Fruit fly (Drosophila melanogaster) whole organism, embryonic: Measurements from ENCODE around the gene Sirt6.

Source experiments
- Ada2b ChIP-seq: fragments of 200-800 bp; sonication (Bioruptor generic); IDR thresholded peaks from 2 replicates; pipeline ENCODE4 v1.3.6; 2022; ENCODE audit warnings: missing biosample characterization, missing genetic modification characterization
- Atf6 ChIP-seq: fragments of 200-800 bp; sonication (Bioruptor generic); IDR thresholded peaks from 2 replicates; pipeline ENCODE4 v1.3.6; 2022; ENCODE audit warnings: missing biosample characterization, missing genetic modification characterization
- BEAF-32 ChIP-seq: fragments of 200-800 bp; sonication (Bioruptor generic); optimal IDR thresholded peaks from 3 replicates; lab custom pipeline; 2017; ENCODE audit warnings: missing biosample characterization, missing genetic modification characterization, mild to moderate bottlenecking, moderate library complexity, missing genetic modification reagents
- CG10959 ChIP-seq: fragments of 200-800 bp; sonication (Bioruptor generic); IDR thresholded peaks from 2 replicates; pipeline ENCODE4 v1.3.6; 2022; ENCODE audit warnings: missing biosample characterization, missing genetic modification characterization
- CG11093 ChIP-seq: fragments of 200-800 bp; sonication (Bioruptor generic); IDR thresholded peaks from 3 replicates; pipeline ENCODE4 v1.3.6; 2022; ENCODE audit warnings: missing biosample characterization, missing genetic modification characterization
- CG11398 ChIP-seq: fragments of 200-800 bp; sonication (Bioruptor generic); optimal IDR thresholded peaks from 2 replicates; lab custom pipeline; 2016; ENCODE audit warnings: missing biosample characterization, missing genetic modification characterization
- CG15269 ChIP-seq: fragments of 200-800 bp; sonication (Bioruptor generic); optimal IDR thresholded peaks from 2 replicates; lab custom pipeline; 2018; ENCODE audit warnings: missing biosample characterization, mild to moderate bottlenecking, missing genetic modification characterization, moderate library complexity
- CG17802 ChIP-seq: fragments of 200-800 bp; sonication (Bioruptor generic); optimal IDR thresholded peaks from 2 replicates; lab custom pipeline; 2018; ENCODE audit warnings: missing biosample characterization, mild to moderate bottlenecking, missing genetic modification characterization, moderate library complexity
- CG32532 ChIP-seq: fragments of 200-800 bp; sonication (Bioruptor generic); IDR thresholded peaks from 2 replicates; pipeline ENCODE4 v1.3.6; 2022; ENCODE audit warnings: missing biosample characterization, missing genetic modification characterization
- CG3281 ChIP-seq: fragments of 200-800 bp; sonication (Bioruptor generic); optimal IDR thresholded peaks from 3 replicates; lab custom pipeline; 2017; ENCODE audit warnings: missing biosample characterization, mild to moderate bottlenecking, missing genetic modification characterization
- CG33213 ChIP-seq: fragments of 200-800 bp; sonication (Bioruptor generic); optimal IDR thresholded peaks from 3 replicates; lab custom pipeline; 2016; ENCODE audit warnings: missing biosample characterization, missing genetic modification characterization
- CG3407 ChIP-seq: fragments of 200-800 bp; sonication (Bioruptor generic); optimal IDR thresholded peaks from 2 replicates; lab custom pipeline; 2018; ENCODE audit warnings: missing biosample characterization, mild to moderate bottlenecking, missing genetic modification characterization
- CG34224 ChIP-seq: fragments of 200-800 bp; sonication (Bioruptor generic); IDR thresholded peaks from 3 replicates; pipeline ENCODE4 v1.3.6; 2022; ENCODE audit warnings: missing biosample characterization, missing genetic modification characterization; ENCODE audit not compliant: partially characterized antibody
- CG34376 ChIP-seq: fragments of 200-800 bp; sonication (Bioruptor generic); optimal IDR thresholded peaks from 2 replicates; lab custom pipeline; 2018; ENCODE audit warnings: missing biosample characterization, mild to moderate bottlenecking, missing genetic modification characterization
- CG4854 ChIP-seq: fragments of 200-800 bp; sonication (Bioruptor generic); optimal IDR thresholded peaks from 2 replicates; lab custom pipeline; 2016; ENCODE audit warnings: missing biosample characterization, missing genetic modification characterization, inconsistent platforms
- CG6689 ChIP-seq: fragments of 200-800 bp; sonication (Bioruptor generic); IDR thresholded peaks from 2 replicates; pipeline ENCODE4 v1.3.6; 2022; ENCODE audit warnings: missing biosample characterization, missing genetic modification characterization
- CG6791 ChIP-seq: fragments of 200-800 bp; sonication (Bioruptor generic); IDR thresholded peaks from 3 replicates; pipeline ENCODE4 v1.3.6; 2022; ENCODE audit warnings: missing biosample characterization, missing genetic modification characterization; ENCODE audit not compliant: partially characterized antibody
- CG8359 ChIP-seq: fragments of 200-800 bp; sonication (Bioruptor generic); optimal IDR thresholded peaks from 2 replicates; lab custom pipeline; 2017; ENCODE audit warnings: missing biosample characterization, mild to moderate bottlenecking, missing genetic modification characterization, borderline replicate concordance
- CG8944 ChIP-seq: fragments of 200-800 bp; sonication (Bioruptor generic); optimal IDR thresholded peaks from 3 replicates; lab custom pipeline; 2016; ENCODE audit warnings: missing biosample characterization, missing genetic modification characterization
- CG9727 ChIP-seq: fragments of 200-800 bp; sonication (Bioruptor generic); optimal IDR thresholded peaks from 3 replicates; lab custom pipeline; 2017; ENCODE audit warnings: missing biosample characterization, mild to moderate bottlenecking, missing genetic modification characterization
- Doc3 ChIP-seq: fragments of 200-800 bp; sonication (Bioruptor generic); IDR thresholded peaks from 3 replicates; pipeline ENCODE4 v1.3.6; 2022; ENCODE audit warnings: missing biosample characterization, missing genetic modification characterization; ENCODE audit not compliant: partially characterized antibody
- E2f1 ChIP-seq: fragments of 200-800 bp; sonication (Bioruptor generic); IDR thresholded peaks from 2 replicates; pipeline ENCODE4 v1.3.6; 2022; ENCODE audit warnings: missing biosample characterization, missing genetic modification characterization
- Ets65A ChIP-seq: fragments of 200-800 bp; sonication (Bioruptor generic); peaks from one replicate; lab custom pipeline; 2016; ENCODE audit warnings: missing biosample characterization, missing genetic modification characterization
- Fer3 ChIP-seq: fragments of 200-800 bp; sonication (Bioruptor generic); optimal IDR thresholded peaks from 2 replicates; lab custom pipeline; 2018; ENCODE audit warnings: missing biosample characterization, mild to moderate bottlenecking, missing genetic modification characterization, moderate library complexity
- Max ChIP-seq: fragments of 200-800 bp; sonication (Bioruptor generic); optimal IDR thresholded peaks from 2 replicates; lab custom pipeline; 2016; ENCODE audit warnings: missing biosample characterization, mild to moderate bottlenecking, missing genetic modification characterization
- NC2α ChIP-seq: fragments of 200-800 bp; sonication (Bioruptor generic); optimal IDR thresholded peaks from 2 replicates; lab custom pipeline; 2016; ENCODE audit warnings: missing biosample characterization, missing genetic modification characterization
- Oli ChIP-seq: fragments of 200-800 bp; sonication (Bioruptor generic); optimal IDR thresholded peaks from 2 replicates; lab custom pipeline; 2018; ENCODE audit warnings: missing biosample characterization, mild to moderate bottlenecking, missing genetic modification characterization, moderate library complexity
- Rfx ChIP-seq: fragments of 200-800 bp; sonication (Bioruptor generic); IDR thresholded peaks from 2 replicates; pipeline ENCODE4 v1.3.6; 2022; ENCODE audit warnings: missing biosample characterization, missing genetic modification characterization
- Rx ChIP-seq: fragments of 200-800 bp; sonication (Bioruptor generic); IDR thresholded peaks from 2 replicates; pipeline ENCODE4 v1.3.6; 2022; ENCODE audit warnings: missing biosample characterization, missing genetic modification characterization
- Sox102F ChIP-seq: fragments of 200-800 bp; sonication (Bioruptor generic); optimal IDR thresholded peaks from 2 replicates; lab custom pipeline; 2018; ENCODE audit warnings: missing biosample characterization, mild to moderate bottlenecking, missing genetic modification characterization, moderate library complexity
- Taf1 ChIP-seq: fragments of 200-800 bp; sonication (Bioruptor generic); IDR thresholded peaks from 2 replicates; pipeline ENCODE4 v1.3.6; 2022; ENCODE audit warnings: missing biosample characterization, missing genetic modification characterization
- cg ChIP-seq: fragments of 200-800 bp; sonication (Bioruptor generic); optimal IDR thresholded peaks from 3 replicates; lab custom pipeline; 2019; ENCODE audit warnings: missing biosample characterization, mild to moderate bottlenecking, missing genetic modification characterization, moderate library complexity
- chm ChIP-seq: fragments of 200-800 bp; sonication (Bioruptor generic); IDR thresholded peaks from 2 replicates; pipeline ENCODE4 v1.3.6; 2022; ENCODE audit warnings: missing biosample characterization, missing genetic modification characterization
- dmrt11E ChIP-seq: fragments of 200-800 bp; sonication (Bioruptor generic); optimal IDR thresholded peaks from 3 replicates; lab custom pipeline; 2018; ENCODE audit warnings: missing biosample characterization, mild to moderate bottlenecking, missing genetic modification characterization, moderate library complexity
- fd96Cb ChIP-seq: fragments of 200-800 bp; sonication (Bioruptor generic); optimal IDR thresholded peaks from 2 replicates; lab custom pipeline; 2018; ENCODE audit warnings: missing biosample characterization, mild to moderate bottlenecking, missing genetic modification characterization, moderate library complexity
- grn ChIP-seq: fragments of 200-800 bp; sonication (Bioruptor generic); optimal IDR thresholded peaks from 3 replicates; lab custom pipeline; 2017; ENCODE audit warnings: missing biosample characterization, missing genetic modification characterization
- hb ChIP-seq: fragments of 200-800 bp; sonication (Bioruptor generic); IDR thresholded peaks from 3 replicates; pipeline ENCODE4 v1.3.6; 2022; ENCODE audit warnings: missing biosample characterization, missing genetic modification characterization; ENCODE audit not compliant: partially characterized antibody
- her ChIP-seq: fragments of 200-800 bp; sonication (Bioruptor generic); optimal IDR thresholded peaks from 2 replicates; lab custom pipeline; 2016; ENCODE audit warnings: missing biosample characterization, missing genetic modification characterization
- ind ChIP-seq: fragments of 200-800 bp; sonication (Bioruptor generic); optimal IDR thresholded peaks from 3 replicates; lab custom pipeline; 2016; ENCODE audit warnings: missing biosample characterization, missing genetic modification characterization
- kah ChIP-seq: fragments of 200-800 bp; sonication (Bioruptor generic); optimal IDR thresholded peaks from 2 replicates; lab custom pipeline; 2018; ENCODE audit warnings: missing biosample characterization, mild to moderate bottlenecking, missing genetic modification characterization
- lmd ChIP-seq: fragments of 200-800 bp; sonication (Bioruptor generic); IDR thresholded peaks from 2 replicates; pipeline ENCODE4 v1.3.6; 2022; ENCODE audit warnings: missing biosample characterization, missing genetic modification characterization
- maf-S ChIP-seq: fragments of 200-800 bp; sonication (Bioruptor generic); optimal IDR thresholded peaks from 2 replicates; lab custom pipeline; 2016; ENCODE audit warnings: missing biosample characterization, missing genetic modification characterization
- mirr ChIP-seq: fragments of 200-800 bp; sonication (Bioruptor generic); optimal IDR thresholded peaks from 3 replicates; lab custom pipeline; 2018; ENCODE audit warnings: missing biosample characterization, mild to moderate bottlenecking, missing genetic modification characterization
- org-1 ChIP-seq: fragments of 200-800 bp; sonication (Bioruptor generic); optimal IDR thresholded peaks from 2 replicates; lab custom pipeline; 2017; ENCODE audit warnings: missing biosample characterization, missing genetic modification characterization
- pho ChIP-seq: fragments of 200-800 bp; sonication (Bioruptor generic); optimal IDR thresholded peaks from 2 replicates; lab custom pipeline; 2016; ENCODE audit warnings: missing biosample characterization, missing genetic modification characterization
- pum ChIP-seq: fragments of 200-800 bp; sonication (Bioruptor generic); optimal IDR thresholded peaks from 2 replicates; lab custom pipeline; 2016; ENCODE audit warnings: missing biosample characterization, missing genetic modification characterization
- repo ChIP-seq: fragments of 200-800 bp; sonication (Bioruptor generic); optimal IDR thresholded peaks from 2 replicates; lab custom pipeline; 2016; ENCODE audit warnings: missing biosample characterization, missing genetic modification characterization
- seq ChIP-seq: fragments of 200-800 bp; sonication (Bioruptor generic); IDR thresholded peaks from 2 replicates; pipeline ENCODE4 v1.3.6; 2022; ENCODE audit warnings: missing biosample characterization, missing genetic modification characterization
- slou ChIP-seq: fragments of 200-800 bp; sonication (Bioruptor generic); optimal IDR thresholded peaks from 3 replicates; lab custom pipeline; 2016; ENCODE audit warnings: missing biosample characterization, missing genetic modification characterization
- tio ChIP-seq: fragments of 200-800 bp; sonication (Bioruptor generic); optimal IDR thresholded peaks from 2 replicates; lab custom pipeline; 2017; ENCODE audit warnings: missing biosample characterization, missing genetic modification characterization, inconsistent platforms
- tup ChIP-seq: fragments of 200-800 bp; sonication (Bioruptor generic); optimal IDR thresholded peaks from 2 replicates; lab custom pipeline; 2016; ENCODE audit warnings: missing biosample characterization, mild to moderate bottlenecking, missing genetic modification characterization, moderate library complexity

Gene Sirt6

DNA sequence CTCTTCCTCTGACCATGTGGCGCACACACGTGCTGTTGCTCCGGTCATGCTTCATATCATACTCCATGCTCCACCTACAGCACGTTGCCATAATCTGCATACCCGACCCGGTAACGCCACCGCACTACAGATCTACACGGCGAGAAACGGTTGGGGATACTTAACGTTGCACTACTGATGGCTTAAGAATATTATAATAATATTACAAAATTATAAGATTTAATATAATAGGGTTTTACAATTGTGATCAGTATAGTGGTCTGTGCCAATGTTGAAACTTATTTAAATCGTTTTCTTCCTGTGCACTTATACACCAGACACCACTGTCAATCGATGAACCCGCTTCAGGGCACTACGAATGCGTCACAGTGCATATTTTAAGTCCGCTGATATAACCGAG, 48.2 kb downstream of the Sirt6 start (continued):
- TF ChIP-seq CG34376 (GFP tag; lab: Kevin White, UChicago) (no peak), E2f1 (GFP tag; lab: Robert Waterston, UW) (peak; percentile 55; the same call in 1 of the 2 replicates), org-1 (GFP tag; lab: Kevin White, UChicago) (peak; percentile 50), mirr (no peak), Max (GFP tag; lab: Kevin White, UChicago) (peak; percentile 11), repo (GFP tag; lab: Kevin White, UChicago) (no peak), CG32532 (GFP tag; lab: Robert Waterston, UW) (no peak; the same call in 1 of the 2 replicates), slou (peak; percentile 6), CG17802 (tag; lab: Kevin White, UChicago) (peak; percentile 53), CG3407 (GFP tag; lab: Kevin White, UChicago) (peak; percentile 68), Ets65A (no peak), Rfx (GFP tag; lab: Robert Waterston, UW) (peak; percentile 71), BEAF-32 (GFP tag; lab: Kevin White, UChicago) (no peak), CG8944 (GFP tag; lab: Kevin White, UChicago) (no peak), CG9727 (GFP tag; lab: Kevin White, UChicago) (peak; percentile 42), Rx (GFP tag; lab: Robert Waterston, UW) (peak; percentile 72), ind (GFP tag; lab: Kevin White, UChicago) (peak; percentile 65), kah (GFP tag; lab: Kevin White, UChicago) (peak; percentile 66), CG10959 (0 out of 2 replicates have a peak, but pooled peaks have one; percentile 26), CG34224 (no peak), seq (GFP tag; lab: Robert Waterston, UW) (no peak; the same call in 1 of the 2 replicates), Doc3 (GFP tag; lab: Robert Waterston, UW) (no peak), CG4854 (GFP tag; lab: Kevin White, UChicago) (no peak), CG3281 (GFP tag; lab: Kevin White, UChicago) (no peak), hb (no peak), CG6689 (GFP tag; lab: Robert Waterston, UW) (peak; percentile 79), pum (GFP tag; lab: Kevin White, UChicago) (no peak), her (no peak), tup (GFP tag; lab: Kevin White, UChicago) (no peak), pho (no peak), Fer3 (no peak), cg (GFP tag; lab: Kevin White, UChicago) (no peak), Ada2b (GFP tag; lab: Robert Waterston, UW) (peak; percentile 84), NC2α (no peak), Oli (tag; lab: Kevin White, UChicago) (peak; percentile 82), Sox102F (peak; percentile 88), chm (GFP tag; lab: Robert Waterston, UW) (no peak), CG8359 (GFP tag; lab: Kevin White, UChicago) (peak; percentile 46), Taf1 (0 out of 2 replicates have a peak, but pooled peaks have one; percentile 23), CG15269 (tag; lab: Kevin White, UChicago) (peak; percentile 75), fd96Cb (peak; percentile 80), Atf6 (GFP tag; lab: Robert Waterston, UW) (no peak; the same call in 1 of the 2 replicates), lmd (GFP tag; lab: Robert Waterston, UW) (peak; percentile 84), CG6791 (GFP tag; lab: Robert Waterston, UW) (no peak), maf-S (GFP tag; lab: Kevin White, UChicago) (no peak), grn (GFP tag; lab: Kevin White, UChicago) (no peak), CG33213 (no peak), dmrt11E (peak; percentile 48), CG11093 (GFP tag; lab: Robert Waterston, UW) (peak; percentile 44; the same call in 1 of the 3 replicates), tio (GFP tag; lab: Kevin White, UChicago) (peak; percentile 12), CG11398 (GFP tag; lab: Kevin White, UChicago) (no peak)
